Fruit fly (Drosophila melanogaster) whole organism, prepupa: Measurements from ENCODE around the gene CG43121.

Experiments used
- Blimp-1 ChIP-seq: fragments of 200-800 bp; sonication (Bioruptor generic); optimal IDR thresholded peaks from 3 replicates; lab custom pipeline; 2017; ENCODE audit warnings: missing biosample characterization, missing genetic modification characterization, mild to moderate bottlenecking, moderate library complexity, missing genetic modification reagents
- CG10631 ChIP-seq: fragments of 200-800 bp; sonication (Bioruptor generic); optimal IDR thresholded peaks from 2 replicates; lab custom pipeline; 2016; ENCODE audit warnings: missing biosample characterization, missing genetic modification characterization
- CG11294 ChIP-seq: fragments of 200-800 bp; sonication (Bioruptor generic); IDR thresholded peaks from 2 replicates; pipeline ENCODE4 v1.3.6; 2022; ENCODE audit warnings: missing biosample characterization, missing genetic modification characterization
- CG11762 ChIP-seq: fragments of 200-800 bp; sonication (Bioruptor generic); optimal IDR thresholded peaks from 3 replicates; lab custom pipeline; 2016; ENCODE audit warnings: missing biosample characterization, missing genetic modification characterization; ENCODE audit not compliant: insufficient read depth
- CG11902 ChIP-seq: fragments of 200-800 bp; sonication (Bioruptor generic); optimal IDR thresholded peaks from 3 replicates; lab custom pipeline; 2016; ENCODE audit warnings: missing biosample characterization, missing genetic modification characterization
- CG16779 ChIP-seq: fragments of 200-800 bp; sonication (Bioruptor generic); optimal IDR thresholded peaks from 3 replicates; lab custom pipeline; 2017; ENCODE audit warnings: missing biosample characterization, mild to moderate bottlenecking, missing genetic modification characterization
- CG4318 ChIP-seq: fragments of 200-800 bp; sonication (Bioruptor generic); optimal IDR thresholded peaks from 3 replicates; lab custom pipeline; 2017; ENCODE audit warnings: missing biosample characterization, mild to moderate bottlenecking, missing genetic modification characterization
- CG6163 ChIP-seq: fragments of 200-800 bp; sonication (Bioruptor generic); IDR thresholded peaks from 3 replicates; pipeline ENCODE4 v1.3.6; 2022; ENCODE audit warnings: missing biosample characterization, missing genetic modification characterization
- CG6854 ChIP-seq: fragments of 200-800 bp; sonication (Bioruptor generic); optimal IDR thresholded peaks from 2 replicates; lab custom pipeline; 2017; ENCODE audit warnings: missing biosample characterization, mild to moderate bottlenecking, missing genetic modification characterization
- CG7368 ChIP-seq: fragments of 200-800 bp; sonication (Bioruptor generic); optimal IDR thresholded peaks from 3 replicates; lab custom pipeline; 2016; ENCODE audit warnings: missing biosample characterization, missing genetic modification characterization
- CG8119 ChIP-seq: fragments of 200-800 bp; sonication (Bioruptor generic); IDR thresholded peaks from 3 replicates; pipeline ENCODE4 v1.3.6; 2022; ENCODE audit warnings: missing biosample characterization, missing genetic modification characterization
- CG8319 ChIP-seq: fragments of 200-800 bp; sonication (Bioruptor generic); optimal IDR thresholded peaks from 3 replicates; lab custom pipeline; 2016; ENCODE audit warnings: missing biosample characterization, missing genetic modification characterization
- Eip75B ChIP-seq: fragments of 200-800 bp; sonication (Bioruptor generic); optimal IDR thresholded peaks from 3 replicates; lab custom pipeline; 2016; ENCODE audit warnings: missing biosample characterization, missing genetic modification characterization
- Eip78C ChIP-seq: fragments of 200-800 bp; sonication (Bioruptor generic); peaks from one replicate; lab custom pipeline; 2016; ENCODE audit warnings: missing biosample characterization, missing genetic modification characterization
- Eip93F ChIP-seq: fragments of 200-800 bp; sonication (Bioruptor generic); optimal IDR thresholded peaks from 2 replicates; lab custom pipeline; 2016; ENCODE audit warnings: missing biosample characterization, mild to moderate bottlenecking, missing genetic modification characterization
- Ets96B ChIP-seq: fragments of 200-800 bp; optimal IDR thresholded peaks from 2 replicates; lab custom pipeline; 2019; ENCODE audit warnings: missing biosample characterization, mild to moderate bottlenecking, missing genetic modification characterization, moderate library complexity
- Hr39 ChIP-seq: fragments of 200-800 bp; sonication (Bioruptor generic); optimal IDR thresholded peaks from 2 replicates; lab custom pipeline; 2016; ENCODE audit warnings: missing biosample characterization, missing genetic modification characterization
- Hr4 ChIP-seq: fragments of 200-800 bp; sonication (Bioruptor generic); optimal IDR thresholded peaks from 3 replicates; lab custom pipeline; 2016; ENCODE audit warnings: missing biosample characterization, missing genetic modification characterization
- Lpt ChIP-seq: fragments of 200-800 bp; sonication (Bioruptor generic); optimal IDR thresholded peaks from 3 replicates; lab custom pipeline; 2016; ENCODE audit warnings: missing biosample characterization, missing genetic modification characterization
- OdsH ChIP-seq: fragments of 200-800 bp; sonication (Bioruptor generic); optimal IDR thresholded peaks from 3 replicates; lab custom pipeline; 2016; ENCODE audit warnings: missing biosample characterization, missing genetic modification characterization
- Smox ChIP-seq: fragments of 200-800 bp; sonication (Bioruptor generic); optimal IDR thresholded peaks from 3 replicates; lab custom pipeline; 2016; ENCODE audit warnings: missing biosample characterization, missing genetic modification characterization
- Sox102F ChIP-seq: fragments of 200-800 bp; sonication (Bioruptor generic); optimal IDR thresholded peaks from 2 replicates; lab custom pipeline; 2016; ENCODE audit warnings: missing biosample characterization, mild to moderate bottlenecking, missing genetic modification characterization
- Sox14 ChIP-seq: fragments of 200-800 bp; sonication (Bioruptor generic); optimal IDR thresholded peaks from 3 replicates; lab custom pipeline; 2016; ENCODE audit warnings: missing biosample characterization, missing genetic modification characterization
- achi ChIP-seq: fragments of 200-800 bp; sonication (Bioruptor generic); optimal IDR thresholded peaks from 3 replicates; lab custom pipeline; 2016; ENCODE audit warnings: missing biosample characterization, missing genetic modification characterization
- acj6 ChIP-seq: fragments of 200-800 bp; sonication (Bioruptor generic); optimal IDR thresholded peaks from 3 replicates; lab custom pipeline; 2016; ENCODE audit warnings: missing biosample characterization, missing genetic modification characterization
- cyc ChIP-seq: fragments of 200-800 bp; sonication (Bioruptor generic); optimal IDR thresholded peaks from 3 replicates; lab custom pipeline; 2016; ENCODE audit warnings: missing biosample characterization, missing genetic modification characterization
- dac ChIP-seq: fragments of 200-800 bp; sonication (Bioruptor generic); optimal IDR thresholded peaks from 2 replicates; lab custom pipeline; 2017; ENCODE audit warnings: missing biosample characterization, mild to moderate bottlenecking, missing genetic modification characterization
- dsx ChIP-seq: fragments of 200-800 bp; optimal IDR thresholded peaks from 3 replicates; lab custom pipeline; 2019; ENCODE audit warnings: missing biosample characterization, mild to moderate bottlenecking, missing genetic modification characterization, moderate library complexity; ENCODE audit not compliant: poor library complexity, severe bottlenecking
- eg ChIP-seq: fragments of 200-800 bp; sonication (Bioruptor generic); IDR thresholded peaks from 3 replicates; pipeline ENCODE4 v1.3.6; 2022; ENCODE audit warnings: missing biosample characterization, missing genetic modification characterization
- esn ChIP-seq: fragments of 200-800 bp; sonication (Bioruptor generic); optimal IDR thresholded peaks from 2 replicates; lab custom pipeline; 2016; ENCODE audit warnings: missing biosample characterization, mild to moderate bottlenecking, missing genetic modification characterization, moderate library complexity
- fd59A ChIP-seq: fragments of 200-800 bp; sonication (Bioruptor generic); optimal IDR thresholded peaks from 2 replicates; lab custom pipeline; 2017; ENCODE audit warnings: missing biosample characterization, mild to moderate bottlenecking, missing genetic modification characterization, missing genetic modification reagents
- lz ChIP-seq: fragments of 200-800 bp; sonication (Bioruptor generic); optimal IDR thresholded peaks from 3 replicates; lab custom pipeline; 2016; ENCODE audit warnings: missing biosample characterization, missing genetic modification characterization
- net ChIP-seq: fragments of 200-800 bp; sonication (Bioruptor generic); optimal IDR thresholded peaks from 3 replicates; lab custom pipeline; 2016; ENCODE audit warnings: missing biosample characterization, missing genetic modification characterization
- ss ChIP-seq, 2 experiments: fragments of 200-800 bp; sonication (Bioruptor generic); optimal IDR thresholded peaks; 2 replicates in 1 of 2; 3 replicates in 1 of 2; lab custom pipeline; 2017 to 2018; ENCODE audit warnings: mild to moderate bottlenecking in 2 of 2, missing biosample characterization in 2 of 2, missing genetic modification characterization in 2 of 2, moderate library complexity in 1 of 2
- svp ChIP-seq: fragments of 200-800 bp; sonication (Bioruptor generic); peaks from one replicate; lab custom pipeline; 2016; ENCODE audit warnings: missing biosample characterization, missing genetic modification characterization
- vri ChIP-seq: fragments of 200-800 bp; sonication (Bioruptor generic); optimal IDR thresholded peaks from 3 replicates; lab custom pipeline; 2016; ENCODE audit warnings: missing biosample characterization, mild to moderate bottlenecking, missing genetic modification characterization

The CG43121 gene

dm6 chr3L:14647210-14647869, 24.9 kb downstream of the CG43121 start (continued):
- peak; percentile 72 for TF ChIP-seq OdsH (GFP tag; lab: Kevin White, UChicago)
- peak; percentile 43 for TF ChIP-seq Hr4 (GFP tag; lab: Kevin White, UChicago)
- TF ChIP-seq lz (GFP tag; lab: Kevin White, UChicago), result peak; percentile 60
- TF ChIP-seq Eip93F (GFP tag; lab: Kevin White, UChicago), result peak; percentile 48
- no peak for TF ChIP-seq dac (GFP tag; lab: Kevin White, UChicago)
- TF ChIP-seq CG6163, result peak; percentile 83
- TF ChIP-seq CG8119 (GFP tag; lab: Robert Waterston, UW), result peak; percentile 83
- TF ChIP-seq cyc (GFP tag; lab: Kevin White, UChicago), result peak; percentile 53
- TF ChIP-seq CG8319 (GFP tag; lab: Kevin White, UChicago), result no peak
- peak; percentile 79 for TF ChIP-seq achi
- peak; percentile 23 for TF ChIP-seq CG11902
- peak; percentile 36 for TF ChIP-seq CG7368
- peak; percentile 67 for TF ChIP-seq acj6 (GFP tag; lab: Kevin White, UChicago)
- TF ChIP-seq fd59A, result peak; percentile 65
- TF ChIP-seq Sox14 (GFP tag; lab: Kevin White, UChicago), result peak; percentile 48
- TF ChIP-seq dsx (GFP tag; lab: Kevin White, UChicago), result peak; percentile 78

dm6 chr3L:14645934-14646333, 26.3 kb downstream of the CG43121 start:
- TF ChIP-seq ss (GFP tag; optimal IDR thresholded peaks at IDR 0.05; lab: Kevin White, UChicago), result peak in 1 of 2 experiments; percentile 6
- peak; percentile 70 for TF ChIP-seq Blimp-1
- peak; percentile 89 for TF ChIP-seq vri (GFP tag; lab: Kevin White, UChicago)
- no peak for TF ChIP-seq Eip75B (GFP tag; lab: Kevin White, UChicago)
- TF ChIP-seq dsx (GFP tag; lab: Kevin White, UChicago), result peak; percentile 11
- TF ChIP-seq Eip78C (GFP tag; lab: Kevin White, UChicago), result peak; percentile 49
- peak; percentile 36 for TF ChIP-seq CG6854 (GFP tag; lab: Kevin White, UChicago)
- peak; percentile 66 for TF ChIP-seq svp (GFP tag; lab: Kevin White, UChicago)
- no peak for TF ChIP-seq Smox (GFP tag; lab: Kevin White, UChicago)
- no peak for TF ChIP-seq eg

dm6 chr3L:14645120-14645519, 27.1 kb downstream of the CG43121 start:
- TF ChIP-seq CG11762 (GFP tag; lab: Kevin White, UChicago) (no peak), Blimp-1 (no peak), dsx (GFP tag; lab: Kevin White, UChicago) (peak; percentile 58), CG11902 (no peak)

- TF ChIP-seq Smox (GFP tag; lab: Kevin White, UChicago) (no peak), ss (GFP tag; optimal IDR thresholded peaks at IDR 0.05; lab: Kevin White, UChicago) (peak in 1 of 2 experiments; percentile 33), vri (GFP tag; lab: Kevin White, UChicago) (no peak), dsx (GFP tag; lab: Kevin White, UChicago) (peak; percentile 26)
- TF ChIP-seq, all 60 proteins: peak for 2
Measured at dm6 chr3L:14643692-14644091, 28.5 kb downstream of the CG43121 start.

- TF ChIP-seq Lpt (GFP tag; lab: Kevin White, UChicago), result no peak
- no peak for TF ChIP-seq CG8119 (GFP tag; lab: Robert Waterston, UW)
- TF ChIP-seq CG4318 (GFP tag; lab: Kevin White, UChicago), result no peak
- TF ChIP-seq Hr39 (GFP tag; lab: Kevin White, UChicago), result no peak
- TF ChIP-seq svp (GFP tag; lab: Kevin White, UChicago), result peak; percentile 8
- TF ChIP-seq CG10631 (GFP tag; lab: Kevin White, UChicago), result no peak
- TF ChIP-seq dsx (GFP tag; lab: Kevin White, UChicago), result peak; percentile 72
- TF ChIP-seq CG8319 (GFP tag; lab: Kevin White, UChicago), result no peak
- TF ChIP-seq CG11294 (GFP tag; lab: Robert Waterston, UW), result no peak
- TF ChIP-seq Ets96B (tag; lab: Kevin White, UChicago), result no peak
- no peak for TF ChIP-seq CG16779 (tag; lab: Kevin White, UChicago)
- TF ChIP-seq fd59A, result no peak
- no peak for TF ChIP-seq CG7368
- TF ChIP-seq CG6854 (GFP tag; lab: Kevin White, UChicago), result peak; percentile 34
- peak; percentile 54 for TF ChIP-seq Eip78C (GFP tag; lab: Kevin White, UChicago)
- no peak for TF ChIP-seq CG11762 (GFP tag; lab: Kevin White, UChicago)
- no peak for TF ChIP-seq net (GFP tag; lab: Kevin White, UChicago)
- no peak for TF ChIP-seq eg
- no peak for TF ChIP-seq ss (GFP tag; optimal IDR thresholded peaks at IDR 0.05; lab: Kevin White, UChicago)
- no peak for TF ChIP-seq Sox102F (GFP tag; lab: Kevin White, UChicago)
- TF ChIP-seq esn (GFP tag; lab: Kevin White, UChicago), result no peak
Measured at dm6 chr3L:14642820-14643219, 29.4 kb downstream of the CG43121 start.
